Fruit fly (Drosophila melanogaster) whole organism, prepupa: Measurements from ENCODE around the gene CG8001.

ENCODE experiments used
- Blimp-1 ChIP-seq: fragments of 200-800 bp; sonication (Bioruptor generic); optimal IDR thresholded peaks from 3 replicates; lab custom pipeline; 2017; ENCODE audit warnings: missing biosample characterization, missing genetic modification characterization, mild to moderate bottlenecking, moderate library complexity, missing genetic modification reagents
- CG34406 ChIP-seq: fragments of 200-800 bp; sonication (Bioruptor generic); optimal IDR thresholded peaks from 3 replicates; lab custom pipeline; 2016; ENCODE audit warnings: missing biosample characterization, missing genetic modification characterization
- CG7368 ChIP-seq: fragments of 200-800 bp; sonication (Bioruptor generic); optimal IDR thresholded peaks from 3 replicates; lab custom pipeline; 2016; ENCODE audit warnings: missing biosample characterization, missing genetic modification characterization
- Hr4 ChIP-seq: fragments of 200-800 bp; sonication (Bioruptor generic); optimal IDR thresholded peaks from 3 replicates; lab custom pipeline; 2016; ENCODE audit warnings: missing biosample characterization, missing genetic modification characterization
- Smox ChIP-seq: fragments of 200-800 bp; sonication (Bioruptor generic); optimal IDR thresholded peaks from 3 replicates; lab custom pipeline; 2016; ENCODE audit warnings: missing biosample characterization, missing genetic modification characterization
- dsx ChIP-seq: fragments of 200-800 bp; optimal IDR thresholded peaks from 3 replicates; lab custom pipeline; 2019; ENCODE audit warnings: missing biosample characterization, mild to moderate bottlenecking, missing genetic modification characterization, moderate library complexity; ENCODE audit not compliant: poor library complexity, severe bottlenecking
- svp ChIP-seq: fragments of 200-800 bp; sonication (Bioruptor generic); peaks from one replicate; lab custom pipeline; 2016; ENCODE audit warnings: missing biosample characterization, missing genetic modification characterization

dm6 chr3L:1771658-1772057, 15.7 kb downstream of the CG8001 start, which contains the start of gene Dhc62B:
- TF ChIP-seq Hr4 (GFP tag; lab: Kevin White, UChicago) (no peak), dsx (GFP tag; lab: Kevin White, UChicago) (no peak), CG7368 (GFP tag; lab: Kevin White, UChicago) (no peak), Blimp-1 (GFP tag; lab: Kevin White, UChicago) (no peak), Smox (no peak), CG34406 (no peak), svp (GFP tag; lab: Kevin White, UChicago) (peak; percentile 9)
